Worm (Caenorhabditis elegans) whole organism, midembryonic: Measurements from ENCODE around the gene C26B2.8.

Experiments used
- T22C8.4 ChIP-seq: fragments of 200-800 bp; sonication (Bioruptor generic); IDR thresholded peaks from 2 replicates; pipeline ENCODE4 v1.3.6; 2022; ENCODE audit warnings: missing genetic modification characterization, missing compliant biosample characterization
- cog-1 ChIP-seq: sonication (generic microtip); optimal IDR thresholded peaks from 2 replicates; lab custom pipeline; 2016; ENCODE audit warnings: missing genetic modification characterization, missing compliant biosample characterization
- flt-1 ChIP-seq: fragments of 200-800 bp; sonication (Bioruptor generic); IDR thresholded peaks from 2 replicates; pipeline ENCODE4 v1.3.6; 2022; ENCODE audit warnings: missing genetic modification characterization, missing compliant biosample characterization
- klf-2 ChIP-seq: fragments of 200-800 bp; sonication (Bioruptor generic); conservative IDR thresholded peaks from 2 replicates; pipeline ENCODE4 v1.3.6; 2022; ENCODE audit warnings: missing genetic modification reagents, missing genetic modification characterization, missing compliant biosample characterization
- med-1 ChIP-seq: sonication (generic microtip); optimal IDR thresholded peaks from 2 replicates; lab custom pipeline; 2017; ENCODE audit warnings: missing genetic modification characterization, mild to moderate bottlenecking, missing compliant biosample characterization, antibody characterized with exemption, missing genetic modification reagents; ENCODE audit not compliant: insufficient read depth
- ref-1 ChIP-seq: fragments of 200-800 bp; sonication (Bioruptor generic); conservative IDR thresholded peaks from 2 replicates; pipeline ENCODE4 v1.3.6; 2022; ENCODE audit warnings: missing genetic modification reagents, missing genetic modification characterization, missing compliant biosample characterization
- tab-1 ChIP-seq: fragments of 200-800 bp; sonication (Bioruptor generic); IDR thresholded peaks from 2 replicates; pipeline ENCODE4 v1.3.6; 2022; ENCODE audit warnings: missing genetic modification characterization, missing compliant biosample characterization
- ztf-23 ChIP-seq: fragments of 200-800 bp; sonication (Bioruptor generic); IDR thresholded peaks from 2 replicates; pipeline ENCODE4 v1.3.6; 2022; ENCODE audit warnings: missing genetic modification reagents, missing genetic modification characterization, missing compliant biosample characterization
- ztf-29 ChIP-seq: fragments of 200-800 bp; sonication (Bioruptor generic); IDR thresholded peaks from 2 replicates; pipeline ENCODE4 v1.3.6; 2022; ENCODE audit warnings: missing genetic modification reagents, missing genetic modification characterization, missing compliant biosample characterization

ce11 chrIV:7967006-7967405 is 46.9 kb upstream of the C26B2.8 start, which contains the start of gene F57H12.5:
- TF ChIP-seq klf-2 (GFP tag; lab: Robert Waterston, UW) = no peak
- no peak for TF ChIP-seq flt-1 (GFP tag; lab: Robert Waterston, UW)
- TF ChIP-seq ztf-23 (GFP tag; lab: Robert Waterston, UW) = no peak
- TF ChIP-seq cog-1 = no peak
- TF ChIP-seq ref-1 = no peak
- no peak for TF ChIP-seq ztf-29 (GFP tag; lab: Robert Waterston, UW)
- TF ChIP-seq tab-1 (GFP tag; lab: Robert Waterston, UW) = no peak
- TF ChIP-seq T22C8.4 (GFP tag; lab: Robert Waterston, UW) = no peak
- no peak for TF ChIP-seq med-1 (GFP tag; lab: Kevin White, UChicago)
